Fruit fly (Drosophila melanogaster): ENCODE data around the gene CG10041.

Gene CG10041

dm6 chr3R:12352003-12352402, at the start of gene CG10041:
Gene CG10041 (minus strand): TSS chr3R:12352103.
- TF ChIP-seq noc (tag; optimal IDR thresholded peaks at IDR 0.05), result no peak

- TF ChIP-seq noc (tag; optimal IDR thresholded peaks at IDR 0.05), result no peak
Measured at dm6 chr3R:12398620-12399247, 46.8 kb upstream of the CG10041 start, which contains the start of gene Cyp9f3. Gene Cyp9f3 (minus strand): TSS chr3R:12398929.

- TF ChIP-seq noc (tag; optimal IDR thresholded peaks at IDR 0.05), result no peak
Measured at dm6 chr3R:12398054-12398453, 46.2 kb upstream of the CG10041 start.

- no peak for TF ChIP-seq noc (tag; optimal IDR thresholded peaks at IDR 0.05)
Measured at dm6 chr3R:12395880-12396279, 44.0 kb upstream of the CG10041 start, which contains the start of the genes CG10096 and CG10097. Gene CG10096 (minus strand): TSS chr3R:12395980. Gene CG10097 (minus strand): TSS chr3R:12395980.

dm6 chr3R:12386965-12387364, 35.1 kb upstream of the CG10041 start, which contains the start of gene CG33098:
Gene CG33098 (plus strand): TSS chr3R:12387188.
- TF ChIP-seq noc (tag; optimal IDR thresholded peaks at IDR 0.05), result no peak

dm6 chr3R:12385949-12386348, 34.0 kb upstream of the CG10041 start, which contains the start of gene Sol1:
Gene Sol1 (plus strand): TSS chr3R:12386249.
- TF ChIP-seq noc (tag; optimal IDR thresholded peaks at IDR 0.05), result no peak

- TF ChIP-seq noc (tag; optimal IDR thresholded peaks at IDR 0.05), result no peak
Measured at dm6 chr3R:12384274-12384673, 32.4 kb upstream of the CG10041 start.

dm6 chr3R:12383784-12384183, 31.9 kb upstream of the CG10041 start:
- TF ChIP-seq noc (tag; optimal IDR thresholded peaks at IDR 0.05), result no peak

- TF ChIP-seq noc (tag; optimal IDR thresholded peaks at IDR 0.05), result no peak
Measured at dm6 chr3R:12383036-12383435, 31.1 kb upstream of the CG10041 start, which contains the start of gene GstD11. Gene GstD11 (plus strand): TSS chr3R:12383336.

dm6 chr3R:12382563-12382962, 30.7 kb upstream of the CG10041 start, which contains the start of gene CG10035:
Gene CG10035 (minus strand): TSS chr3R:12382691.
- no peak for TF ChIP-seq noc (tag; optimal IDR thresholded peaks at IDR 0.05)

dm6 chr3R:12381130-12381700, 29.3 kb upstream of the CG10041 start:
- no peak for TF ChIP-seq noc (tag; optimal IDR thresholded peaks at IDR 0.05)

- no peak for TF ChIP-seq noc (tag; optimal IDR thresholded peaks at IDR 0.05)
Measured at dm6 chr3R:12379708-12380107, 27.8 kb upstream of the CG10041 start, which contains the start of gene GstD8. Gene GstD8 (plus strand): TSS chr3R:12380008.

dm6 chr3R:12379249-12379648, 27.3 kb upstream of the CG10041 start:
- TF ChIP-seq noc (tag; optimal IDR thresholded peaks at IDR 0.05), result no peak

dm6 chr3R:12378200-12378599, 26.3 kb upstream of the CG10041 start, which contains the start of gene GstD7:
Gene GstD7 (plus strand): TSS chr3R:12378500.
- TF ChIP-seq noc (tag; optimal IDR thresholded peaks at IDR 0.05), result no peak

dm6 chr3R:12376828-12377227, 24.9 kb upstream of the CG10041 start, which contains the start of gene GstD6:
Gene GstD6 (plus strand): TSS chr3R:12377128.
- no peak for TF ChIP-seq noc (tag; optimal IDR thresholded peaks at IDR 0.05)

- no peak for TF ChIP-seq noc (tag; optimal IDR thresholded peaks at IDR 0.05)
Measured at dm6 chr3R:12375258-12375783, 23.4 kb upstream of the CG10041 start, which contains the start of gene GstD5. Gene GstD5 (plus strand): TSS chr3R:12375733.

dm6 chr3R:12373800-12374199, 21.9 kb upstream of the CG10041 start, which contains the start of gene GstD4:
Gene GstD4 (plus strand): TSS chr3R:12374100.
- TF ChIP-seq noc (tag; optimal IDR thresholded peaks at IDR 0.05), result no peak
